Worm (Caenorhabditis elegans) whole organism, L3 larva: ENCODE measurements around the gene dli-1.

Experiments
- lin-39 ChIP-seq: fragments of 150-350 bp; optimal IDR thresholded peaks from 2 replicates; lab custom pipeline; 2018; ENCODE audit warnings: missing biosample characterization, missing genetic modification reagents, missing genetic modification characterization
- unc-62 ChIP-seq: fragments of 150-350 bp; sonication (generic microtip); optimal IDR thresholded peaks from 4 replicates; lab custom pipeline; 2014; ENCODE audit warnings: missing biosample characterization, missing genetic modification reagents, missing genetic modification characterization
- ztf-11 ChIP-seq: fragments of 150-350 bp; optimal IDR thresholded peaks from 2 replicates; lab custom pipeline; 2014; ENCODE audit warnings: missing biosample characterization, missing genetic modification characterization

DNA sequence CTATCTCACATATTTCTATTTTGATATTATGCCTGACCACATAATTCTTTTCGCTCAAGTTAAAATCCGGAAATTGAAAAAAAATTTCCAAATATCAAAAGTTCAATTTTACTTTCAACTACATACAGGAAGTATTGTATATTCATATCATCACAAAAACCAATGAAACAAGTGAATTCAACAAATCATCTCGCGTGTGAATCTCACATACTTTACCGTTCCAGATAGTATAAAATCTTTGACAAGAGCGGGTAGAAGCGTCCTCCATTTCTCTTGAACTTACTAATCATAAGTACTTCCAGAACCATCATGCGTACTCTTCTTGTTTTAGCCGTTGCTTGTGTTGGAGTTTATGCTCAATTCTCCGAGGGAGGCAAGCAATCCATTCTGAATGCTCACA is 27.1 kb downstream of the dli-1 start, which contains the start of gene scl-8:
- TF ChIP-seq unc-62 (GFP tag; lab: Kevin White, UChicago): no peak
- no peak for TF ChIP-seq lin-39
- TF ChIP-seq ztf-11 (tag; lab: Kevin White, UChicago): no peak
